Worm (Caenorhabditis elegans): ENCODE data around the gene skr-21.
A peak's percentile ranks its signal among the peaks of the same experiment; 100 is the strongest.

Gene skr-21

DNA sequence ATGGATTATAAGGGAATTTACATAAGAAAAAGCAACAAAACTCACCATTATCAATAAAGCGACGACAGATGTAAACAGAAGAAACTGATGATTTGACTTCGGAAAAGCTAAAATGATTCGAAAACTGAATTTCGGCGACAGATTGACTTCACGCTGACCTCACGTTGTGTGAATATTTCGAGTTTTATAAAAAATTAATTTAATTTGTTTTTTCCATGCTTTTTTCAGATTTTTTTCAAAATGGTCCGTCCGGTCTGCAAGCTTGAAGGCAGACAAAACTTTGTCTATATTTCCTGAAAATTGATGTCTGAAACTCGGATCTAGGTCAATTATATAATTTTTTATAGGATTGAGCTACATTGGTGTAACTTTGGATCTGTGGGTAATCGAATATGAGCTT lies 15.8 kb upstream of the skr-21 start, which contains the start of gene K08H2.5:
Gene K08H2.5, minus strand, starts transcription at position 101 of the 400 bp plus-strand sequence.
- TF ChIP-seq ham-2 (GFP tag; optimal IDR thresholded peaks at IDR 0.05), result no peak
- no peak for TF ChIP-seq lin-13 (tag; optimal IDR thresholded peaks at IDR 0.05)
- no peak for TF ChIP-seq M03D4.4 (tag; optimal IDR thresholded peaks at IDR 0.05)
- no peak for TF ChIP-seq lin-32 (GFP tag; optimal IDR thresholded peaks at IDR 0.05)
- TF ChIP-seq mab-5 (tag; optimal IDR thresholded peaks at IDR 0.05), result no peak
- no peak for TF ChIP-seq mep-1 (tag; optimal IDR thresholded peaks at IDR 0.05)
- no peak for TF ChIP-seq elt-3 (tag; optimal IDR thresholded peaks at IDR 0.05)
- TF ChIP-seq drap-1 (GFP tag; optimal IDR thresholded peaks at IDR 0.05), result no peak
- no peak for TF ChIP-seq zip-8 (tag; optimal IDR thresholded peaks at IDR 0.05)
- no peak for TF ChIP-seq ztf-11 (tag; optimal IDR thresholded peaks at IDR 0.05)
- TF ChIP-seq tbx-8 (GFP tag; optimal IDR thresholded peaks at IDR 0.05), result no peak
- TF ChIP-seq sptf-1 (tag; optimal IDR thresholded peaks at IDR 0.05), result no peak
- no peak for TF ChIP-seq nhr-28 (tag; optimal IDR thresholded peaks at IDR 0.05)
- TF ChIP-seq elt-1 (tag; optimal IDR thresholded peaks at IDR 0.05; ENCODE audit: borderline replicate concordance, insufficient read depth), result no peak
- TF ChIP-seq hlh-1 (tag; optimal IDR thresholded peaks at IDR 0.05), result no peak

DNA sequence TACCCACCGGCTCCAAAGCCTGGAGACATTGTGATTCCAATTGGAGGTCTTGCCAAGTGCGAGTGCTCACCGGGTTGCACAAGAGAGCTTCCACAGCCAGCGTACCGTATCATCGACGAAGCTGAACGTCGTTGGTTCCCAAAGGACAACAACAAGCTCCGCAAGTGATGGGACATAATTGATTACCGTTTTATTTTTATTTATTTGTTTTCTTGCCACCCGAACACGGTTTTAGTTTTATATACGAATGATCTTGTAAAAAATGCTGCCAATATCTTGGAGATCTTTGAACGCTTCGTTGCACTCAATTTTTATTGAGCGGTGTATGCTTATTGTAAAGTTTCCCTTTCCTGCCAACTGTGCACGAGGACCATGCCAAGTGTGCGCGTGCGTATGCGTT lies 11.7 kb upstream of the skr-21 start, which contains the start of gene K08H2.4:
Gene K08H2.4, plus strand, starts transcription at position 301 of the 400 bp plus-strand sequence.
- TF ChIP-seq pha-4 (tag; optimal IDR thresholded peaks at IDR 0.05) (no peak), nhr-28 (tag; optimal IDR thresholded peaks at IDR 0.05) (no peak), hlh-1 (tag; optimal IDR thresholded peaks at IDR 0.05) (peak; percentile 33), unc-39 (tag; optimal IDR thresholded peaks at IDR 0.05) (no peak), bed-3 (GFP tag; optimal IDR thresholded peaks at IDR 0.05) (no peak), ceh-39 (tag; optimal IDR thresholded peaks at IDR 0.05) (peak; percentile 21), drap-1 (GFP tag; optimal IDR thresholded peaks at IDR 0.05) (no peak), lsy-2 (tag; optimal IDR thresholded peaks at IDR 0.05) (no peak), nhr-237 (tag; optimal IDR thresholded peaks at IDR 0.05) (no peak), mls-2 (tag; optimal IDR thresholded peaks at IDR 0.05) (no peak), lin-13 (tag; optimal IDR thresholded peaks at IDR 0.05) (no peak), zip-8 (tag; optimal IDR thresholded peaks at IDR 0.05) (no peak), ztf-11 (tag; optimal IDR thresholded peaks at IDR 0.05) (no peak)

DNA sequence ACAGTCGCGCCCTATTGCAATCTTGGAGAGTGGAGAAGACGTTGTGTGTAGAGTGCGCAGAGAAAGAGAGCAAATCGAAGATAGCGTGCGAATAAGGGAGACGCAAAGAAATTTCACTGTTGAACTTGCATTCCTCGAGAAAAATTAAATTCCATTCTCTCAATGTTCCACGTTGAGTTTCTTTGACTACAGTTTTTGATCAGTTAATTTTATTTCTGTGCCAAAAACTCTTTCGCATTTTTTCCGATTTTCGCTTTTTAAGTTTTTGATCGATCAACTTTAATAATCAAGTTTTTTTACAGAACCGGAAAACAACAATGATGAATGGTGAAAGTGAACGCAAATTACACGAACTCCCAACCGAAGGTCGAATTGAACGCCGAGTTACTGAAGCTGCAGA lies 10.6 kb upstream of the skr-21 start, which contains the start of gene K08H2.3:
Gene K08H2.3, plus strand, starts transcription at position 301 of the 400 bp plus-strand sequence.
- TF ChIP-seq unc-120 (tag; optimal IDR thresholded peaks at IDR 0.05; ENCODE audit: poor library complexity, severe bottlenecking) (no peak), lin-32 (GFP tag; optimal IDR thresholded peaks at IDR 0.05) (no peak), M03D4.4 (tag; optimal IDR thresholded peaks at IDR 0.05) (no peak), ceh-39 (tag; optimal IDR thresholded peaks at IDR 0.05) (no peak), ceh-43 (GFP tag; optimal IDR thresholded peaks at IDR 0.05) (no peak), elt-1 (tag; optimal IDR thresholded peaks at IDR 0.05; ENCODE audit: borderline replicate concordance, insufficient read depth) (no peak), mep-1 (tag; optimal IDR thresholded peaks at IDR 0.05) (no peak), nhr-237 (tag; optimal IDR thresholded peaks at IDR 0.05) (no peak), mls-2 (tag; optimal IDR thresholded peaks at IDR 0.05) (no peak), nhr-12 (tag; optimal IDR thresholded peaks at IDR 0.05) (no peak), nhr-2 (tag; optimal IDR thresholded peaks at IDR 0.05) (no peak)

DNA sequence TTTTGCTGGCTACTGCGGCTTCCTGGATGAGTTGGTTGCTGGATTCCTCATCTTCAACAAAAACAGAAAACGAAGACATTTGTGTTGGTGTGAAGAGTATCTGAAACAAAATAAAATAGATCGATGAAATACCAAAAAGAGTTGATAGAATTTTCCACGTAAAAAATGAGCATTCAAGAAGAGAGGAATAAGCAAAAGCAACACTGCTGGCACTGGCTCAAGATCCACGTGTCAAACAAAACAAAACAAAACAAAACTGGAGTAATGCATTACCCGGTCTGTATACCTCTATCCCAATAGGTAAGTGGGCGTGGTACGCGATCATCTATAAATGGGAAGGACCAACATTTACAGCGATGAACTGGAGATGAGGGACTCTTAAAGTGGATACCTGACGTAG lies 8.4 kb upstream of the skr-21 start, which contains the start of gene K08H2.2:
Gene K08H2.2, minus strand, starts transcription at position 101 of the 400 bp plus-strand sequence.
- TF ChIP-seq pha-4 (tag; optimal IDR thresholded peaks at IDR 0.05) (no peak), tbx-8 (GFP tag; optimal IDR thresholded peaks at IDR 0.05) (no peak), lin-13 (tag; optimal IDR thresholded peaks at IDR 0.05) (no peak), snpc-4 (tag; optimal IDR thresholded peaks at IDR 0.05) (no peak), mep-1 (tag; optimal IDR thresholded peaks at IDR 0.05) (no peak), nhr-2 (tag; optimal IDR thresholded peaks at IDR 0.05) (no peak), mab-5 (tag; optimal IDR thresholded peaks at IDR 0.05) (no peak), flh-1 (GFP tag; optimal IDR thresholded peaks at IDR 0.05) (no peak), nhr-12 (tag; optimal IDR thresholded peaks at IDR 0.05) (no peak), ham-2 (GFP tag; optimal IDR thresholded peaks at IDR 0.05) (no peak), hlh-1 (tag; optimal IDR thresholded peaks at IDR 0.05) (no peak), mls-2 (tag; optimal IDR thresholded peaks at IDR 0.05) (no peak), sem-2 (GFP tag; optimal IDR thresholded peaks at IDR 0.05) (no peak), ceh-39 (tag; optimal IDR thresholded peaks at IDR 0.05) (no peak), zip-8 (tag; optimal IDR thresholded peaks at IDR 0.05) (no peak), lsy-2 (tag; optimal IDR thresholded peaks at IDR 0.05) (no peak), drap-1 (GFP tag; optimal IDR thresholded peaks at IDR 0.05) (no peak), nhr-76 (tag; optimal IDR thresholded peaks at IDR 0.05) (no peak), ceh-83 (GFP tag; optimal IDR thresholded peaks at IDR 0.05) (no peak), lin-32 (GFP tag; optimal IDR thresholded peaks at IDR 0.05) (no peak)
